Worm (Caenorhabditis elegans) whole organism, L4 larva: Measurements from ENCODE around the gene srsx-19.
A peak's percentile ranks its signal among the peaks of the same experiment; 100 is the strongest.

Experiments
- F10B5.3 ChIP-seq: sonication (generic microtip); optimal IDR thresholded peaks from 2 replicates; lab custom pipeline; 2016; ENCODE audit warnings: mild to moderate bottlenecking, missing genetic modification characterization, missing compliant biosample characterization
- T26A8.4 ChIP-seq: fragments of 200-800 bp; sonication (Bioruptor generic); IDR thresholded peaks from 2 replicates; pipeline ENCODE4 v1.3.6; 2022; ENCODE audit warnings: missing genetic modification characterization, missing compliant biosample characterization
- Y105C5A.15 ChIP-seq: fragments of 200-800 bp; sonication (Bioruptor generic); IDR thresholded peaks from 2 replicates; pipeline ENCODE4 v1.3.6; 2022; ENCODE audit warnings: missing genetic modification characterization, missing compliant biosample characterization
- Y5F2A.4 ChIP-seq: fragments of 200-800 bp; sonication (Bioruptor generic); optimal IDR thresholded peaks from 2 replicates; lab custom pipeline; 2018; ENCODE audit warnings: mild to moderate bottlenecking, missing genetic modification characterization, missing compliant biosample characterization
- Y75B8A.6 ChIP-seq: fragments of 200-800 bp; sonication (Bioruptor generic); IDR thresholded peaks from 2 replicates; pipeline ENCODE4 v1.3.6; 2022; ENCODE audit warnings: missing genetic modification reagents, missing genetic modification characterization, missing compliant biosample characterization
- ZK337.2 ChIP-seq: fragments of 200-800 bp; sonication (Bioruptor generic); IDR thresholded peaks from 2 replicates; pipeline ENCODE4 v1.3.6; 2022; ENCODE audit warnings: missing genetic modification reagents, missing genetic modification characterization, missing compliant biosample characterization
- ZK546.5 ChIP-seq, 2 experiments: sonication (generic microtip); optimal IDR thresholded peaks; 2 replicates each; lab custom pipeline; 2017; ENCODE audit warnings: missing biosample characterization in 2 of 2, missing genetic modification characterization in 2 of 2
- aha-1 ChIP-seq: fragments of 150-350 bp; peaks from one replicate; lab custom pipeline; 2014; ENCODE audit warnings: missing biosample characterization, missing genetic modification characterization
- attf-4 ChIP-seq: sonication (generic microtip); optimal IDR thresholded peaks from 3 replicates; lab custom pipeline; 2017; ENCODE audit warnings: missing biosample characterization, missing genetic modification characterization
- ceh-28 ChIP-seq: fragments of 150-350 bp; optimal IDR thresholded peaks from 2 replicates; lab custom pipeline; 2014; ENCODE audit warnings: missing biosample characterization, missing genetic modification reagents, missing genetic modification characterization
- ceh-82 ChIP-seq: sonication (generic microtip); optimal IDR thresholded peaks from 2 replicates; lab custom pipeline; 2017; ENCODE audit warnings: missing biosample characterization, missing genetic modification characterization
- ces-1 ChIP-seq: fragments of 150-350 bp; sonication (generic microtip); optimal IDR thresholded peaks from 4 replicates; lab custom pipeline; 2014; ENCODE audit warnings: missing biosample characterization, missing genetic modification reagents, missing genetic modification characterization
- daf-16 ChIP-seq, 3 experiments: sonication (generic microtip); optimal IDR thresholded peaks; 2 replicates each; lab custom pipeline; 2016 to 2017; ENCODE audit warnings: missing genetic modification characterization in 3 of 3, missing genetic modification reagents in 3 of 3, mild to moderate bottlenecking in 2 of 3, missing compliant biosample characterization in 2 of 3, missing biosample characterization in 1 of 3, moderate library complexity in 1 of 3
- daf-19 ChIP-seq: fragments of 200-800 bp; sonication (Bioruptor generic); conservative IDR thresholded peaks from 2 replicates; pipeline ENCODE4 v1.3.6; 2022; ENCODE audit warnings: missing genetic modification characterization, missing compliant biosample characterization
- dmd-9 ChIP-seq: fragments of 200-800 bp; sonication (Bioruptor generic); IDR thresholded peaks from 2 replicates; pipeline ENCODE4 v1.3.6; 2022; ENCODE audit warnings: missing genetic modification reagents, missing genetic modification characterization, missing compliant biosample characterization
- dpl-1 ChIP-seq: fragments of 150-350 bp; optimal IDR thresholded peaks from 2 replicates; lab custom pipeline; 2014; ENCODE audit warnings: missing biosample characterization, missing genetic modification reagents, missing genetic modification characterization
- dve-1 ChIP-seq: sonication (generic microtip); optimal IDR thresholded peaks from 2 replicates; lab custom pipeline; 2017; ENCODE audit warnings: antibody characterized with exemption, mild to moderate bottlenecking, missing genetic modification characterization, missing compliant biosample characterization; ENCODE audit not compliant: insufficient read depth
- hif-1 ChIP-seq, 2 experiments: sonication (generic microtip); optimal IDR thresholded peaks; 2 replicates each; lab custom pipeline; 2016 to 2017; ENCODE audit warnings: missing compliant biosample characterization in 2 of 2, missing genetic modification characterization in 2 of 2, missing genetic modification reagents in 2 of 2, missing genotype in 2 of 2, mild to moderate bottlenecking in 1 of 2
- hlh-11 ChIP-seq: fragments of 200-800 bp; sonication (Bioruptor generic); optimal IDR thresholded peaks from 2 replicates; lab custom pipeline; 2018; ENCODE audit warnings: mild to moderate bottlenecking, missing genetic modification characterization, missing compliant biosample characterization
- hlh-30 ChIP-seq: sonication (generic microtip); optimal IDR thresholded peaks from 2 replicates; lab custom pipeline; 2017; ENCODE audit warnings: antibody characterized with exemption, mild to moderate bottlenecking, missing genetic modification characterization, missing compliant biosample characterization; ENCODE audit not compliant: insufficient read depth
- hmg-1.1 ChIP-seq: fragments of 200-800 bp; sonication (Bioruptor generic); IDR thresholded peaks from 2 replicates; pipeline ENCODE4 v1.3.6; 2022; ENCODE audit warnings: missing genetic modification reagents, missing genetic modification characterization, missing compliant biosample characterization
- jun-1 ChIP-seq: fragments of 150-350 bp; optimal IDR thresholded peaks from 2 replicates; lab custom pipeline; 2014; ENCODE audit warnings: missing biosample characterization, missing genetic modification reagents, missing genetic modification characterization
- lim-7 ChIP-seq: fragments of 200-800 bp; sonication (Bioruptor generic); IDR thresholded peaks from 2 replicates; pipeline ENCODE4 v1.3.6; 2022; ENCODE audit warnings: missing genetic modification characterization, missing compliant biosample characterization
- lin-38 ChIP-seq: fragments of 200-800 bp; sonication (Bioruptor generic); IDR thresholded peaks from 2 replicates; pipeline ENCODE4 v1.3.6; 2022; ENCODE audit warnings: missing genetic modification reagents, missing genetic modification characterization, missing compliant biosample characterization
- lin-39 ChIP-seq: fragments of 150-350 bp; optimal IDR thresholded peaks from 2 replicates; lab custom pipeline; 2014; ENCODE audit warnings: missing biosample characterization, missing genetic modification reagents, missing genetic modification characterization
- mdl-1 ChIP-seq, 2 experiments: fragments of 150-350 bp in 1 of 2; sonication (generic microtip) in 1 of 2; optimal IDR thresholded peaks; 2 replicates each; lab custom pipeline; 2014 to 2017; ENCODE audit warnings: missing biosample characterization in 2 of 2, missing genetic modification characterization in 2 of 2
- mxl-3 ChIP-seq: fragments of 200-800 bp; sonication (Bioruptor generic); optimal IDR thresholded peaks from 2 replicates; lab custom pipeline; 2018; ENCODE audit warnings: mild to moderate bottlenecking, missing genetic modification characterization, missing compliant biosample characterization
- nhr-102 ChIP-seq: sonication (generic microtip); optimal IDR thresholded peaks from 2 replicates; lab custom pipeline; 2016; ENCODE audit warnings: mild to moderate bottlenecking, missing genetic modification characterization, moderate library complexity, missing compliant biosample characterization
- nhr-111 ChIP-seq: fragments of 200-800 bp; sonication (Bioruptor generic); optimal IDR thresholded peaks from 2 replicates; lab custom pipeline; 2018; ENCODE audit warnings: mild to moderate bottlenecking, missing genetic modification characterization, missing compliant biosample characterization
- nhr-28 ChIP-seq: fragments of 150-350 bp; optimal IDR thresholded peaks from 2 replicates; lab custom pipeline; 2014; ENCODE audit warnings: missing biosample characterization, missing genetic modification characterization
- nhr-42 ChIP-seq: fragments of 200-800 bp; sonication (Bioruptor generic); IDR thresholded peaks from 2 replicates; pipeline ENCODE4 v1.3.6; 2022; ENCODE audit warnings: missing genetic modification characterization, missing compliant biosample characterization
- nhr-6 ChIP-seq: fragments of 150-350 bp; optimal IDR thresholded peaks from 2 replicates; lab custom pipeline; 2014; ENCODE audit warnings: missing biosample characterization, missing genetic modification characterization
- nhr-77 ChIP-seq: fragments of 150-350 bp; optimal IDR thresholded peaks from 2 replicates; lab custom pipeline; 2014; ENCODE audit warnings: missing biosample characterization, missing genetic modification characterization
- pha-4 ChIP-seq, 2 experiments: fragments of 150-350 bp in 1 of 2; fragments of 200-800 bp in 1 of 2; sonication (Bioruptor generic) in 1 of 2; IDR thresholded peaks in 1 of 2; optimal IDR thresholded peaks in 1 of 2; 2 replicates each; pipeline versions ENCODE4 v1.3.6 to Lab custom; 2014 to 2022; ENCODE audit warnings: missing genetic modification characterization in 2 of 2, missing genetic modification reagents in 2 of 2, missing biosample characterization in 1 of 2, missing compliant biosample characterization in 1 of 2
- php-3 ChIP-seq: fragments of 200-800 bp; sonication (Bioruptor generic); IDR thresholded peaks from 2 replicates; pipeline ENCODE4 v1.3.6; 2022; ENCODE audit warnings: missing genetic modification reagents, missing genetic modification characterization, missing compliant biosample characterization
- rbr-2 ChIP-seq: sonication (generic microtip); optimal IDR thresholded peaks from 2 replicates; lab custom pipeline; 2016; ENCODE audit warnings: missing genotype, missing genetic modification characterization, missing compliant biosample characterization
- skn-1 ChIP-seq: fragments of 150-350 bp; optimal IDR thresholded peaks from 2 replicates; lab custom pipeline; 2014; ENCODE audit warnings: missing biosample characterization, missing genetic modification characterization
- snpc-1.2 ChIP-seq: fragments of 200-800 bp; sonication (Bioruptor generic); IDR thresholded peaks from 2 replicates; pipeline ENCODE4 v1.3.6; 2022; ENCODE audit warnings: missing genetic modification reagents, missing genetic modification characterization, missing compliant biosample characterization
- snpc-4 ChIP-seq: fragments of 150-350 bp; optimal IDR thresholded peaks from 2 replicates; lab custom pipeline; 2014; ENCODE audit warnings: missing biosample characterization, missing genetic modification characterization
- tag-97 ChIP-seq: fragments of 200-800 bp; sonication (Bioruptor generic); IDR thresholded peaks from 2 replicates; pipeline ENCODE4 v1.3.6; 2022; ENCODE audit warnings: missing genetic modification characterization, missing compliant biosample characterization
- zfp-3 ChIP-seq: fragments of 200-800 bp; sonication (Bioruptor generic); conservative IDR thresholded peaks from 2 replicates; pipeline ENCODE4 v1.3.6; 2022; ENCODE audit warnings: missing genetic modification reagents, missing genetic modification characterization, missing compliant biosample characterization
- ztf-11 ChIP-seq: fragments of 150-350 bp; optimal IDR thresholded peaks from 2 replicates; lab custom pipeline; 2014; ENCODE audit warnings: missing biosample characterization, missing genetic modification characterization

srsx-19 gene

ce11 chrV:13880163-13880562 lies 7.3 kb upstream of the srsx-19 start:
- TF ChIP-seq nhr-28 (peak; percentile 2), hlh-30 (tag; lab: Kevin White, UChicago) (peak; percentile 30), mdl-1 (tag; optimal IDR thresholded peaks at IDR 0.05; lab: Kevin White, UChicago) (no peak), nhr-6 (tag; lab: Kevin White, UChicago) (peak; percentile 20), dpl-1 (peak; percentile 19), Y5F2A.4 (GFP tag; lab: Kevin White, UChicago) (no peak), lin-38 (GFP tag; lab: Robert Waterston, UW) (no peak; the same call in 1 of the 2 replicates), dve-1 (tag; lab: Kevin White, UChicago) (peak; percentile 1), ceh-28 (tag; lab: Kevin White, UChicago) (no peak), daf-16 (GFP tag; optimal IDR thresholded peaks at IDR 0.05; lab: Kevin White, UChicago) (no peak), daf-16 (tag; optimal IDR thresholded peaks at IDR 0.05; lab: Kevin White, UChicago) (peak; percentile 22)

- no peak for TF ChIP-seq php-3
These were observed 6.9 kb upstream of the srsx-19 start, which contains the start of gene T22G5.3 for ce11 chrV:13880607-13881006. TSS of gene T22G5.3 (plus strand) at chrV:13880907.

- TF ChIP-seq lin-39 = no peak
- TF ChIP-seq Y75B8A.6 = no peak
- no peak for TF ChIP-seq F10B5.3
- TF ChIP-seq zfp-3 (GFP tag; lab: Robert Waterston, UW) = no peak
- TF ChIP-seq ZK546.5 (tag; optimal IDR thresholded peaks at IDR 0.05; lab: Kevin White, UChicago) = no peak
- TF ChIP-seq nhr-102 (tag; lab: Kevin White, UChicago) = no peak
- TF ChIP-seq attf-4 (tag; lab: Kevin White, UChicago) = no peak
These were observed 2.1 kb downstream of the srsx-19 start, which contains the start of gene spp-12 for ce11 chrV:13889516-13889915. TSS of gene spp-12 (plus strand) at chrV:13889816.

- TF ChIP-seq snpc-1.2 (GFP tag; lab: Robert Waterston, UW) (no peak), pha-4 (GFP tag; IDR thresholded peaks at IDR 0.05; lab: Robert Waterston, UW) (no peak), pha-4 (tag; optimal IDR thresholded peaks at IDR 0.05; lab: Kevin White, UChicago) (no peak), daf-19 (GFP tag; lab: Robert Waterston, UW) (no peak), php-3 (no peak), snpc-4 (tag; lab: Kevin White, UChicago) (no peak), ZK337.2 (GFP tag; lab: Robert Waterston, UW) (no peak), skn-1 (tag; lab: Kevin White, UChicago) (no peak), hif-1 (tag; optimal IDR thresholded peaks at IDR 0.05; lab: Kevin White, UChicago) (no peak), ceh-82 (no peak), nhr-111 (no peak), jun-1 (tag; lab: Kevin White, UChicago) (no peak)
These were observed 3.0 kb downstream of the srsx-19 start, which contains the start of gene lbp-8 for ce11 chrV:13890473-13890872. TSS of gene lbp-8 (plus strand) at chrV:13890773.

- no peak for TF ChIP-seq mxl-3 (GFP tag; lab: Kevin White, UChicago)
- TF ChIP-seq hmg-1.1 = no peak
- no peak for TF ChIP-seq skn-1 (tag; lab: Kevin White, UChicago)
- no peak for TF ChIP-seq dmd-9 (GFP tag; lab: Robert Waterston, UW)
- TF ChIP-seq Y105C5A.15 (GFP tag; lab: Robert Waterston, UW) = no peak
- no peak for TF ChIP-seq tag-97 (GFP tag; lab: Robert Waterston, UW)
- no peak for TF ChIP-seq nhr-42
- TF ChIP-seq php-3 = peak; percentile 55; the same call in 1 of the 2 replicates
- no peak for TF ChIP-seq daf-19 (GFP tag; lab: Robert Waterston, UW)
- TF ChIP-seq ZK546.5 (tag; optimal IDR thresholded peaks at IDR 0.05; lab: Kevin White, UChicago) = no peak
- no peak for TF ChIP-seq ces-1 (GFP tag; lab: Kevin White, UChicago)
- TF ChIP-seq T26A8.4 (GFP tag; lab: Robert Waterston, UW) = no peak
- no peak for TF ChIP-seq rbr-2 (tag; lab: Kevin White, UChicago)
- no peak for TF ChIP-seq ztf-11 (tag; lab: Kevin White, UChicago)
- TF ChIP-seq lim-7 (GFP tag; lab: Robert Waterston, UW) = no peak
- TF ChIP-seq daf-16 (GFP tag; optimal IDR thresholded peaks at IDR 0.05; lab: Kevin White, UChicago) = no peak
- TF ChIP-seq daf-16 (tag; optimal IDR thresholded peaks at IDR 0.05; lab: Kevin White, UChicago) = peak; percentile 96
- no peak for TF ChIP-seq pha-4 (GFP tag; IDR thresholded peaks at IDR 0.05; lab: Robert Waterston, UW)
- TF ChIP-seq pha-4 (tag; optimal IDR thresholded peaks at IDR 0.05; lab: Kevin White, UChicago) = no peak
- TF ChIP-seq nhr-77 (tag; lab: Kevin White, UChicago) = peak; percentile 53
- no peak for TF ChIP-seq aha-1 (tag; lab: Kevin White, UChicago)
- TF ChIP-seq dve-1 (tag; lab: Kevin White, UChicago) = peak; percentile 76
- TF ChIP-seq jun-1 (tag; lab: Kevin White, UChicago) = no peak
- peak; percentile 37 for TF ChIP-seq nhr-28
- peak; percentile 45 for TF ChIP-seq hlh-11 (tag; lab: Kevin White, UChicago)
These were observed 4.0 kb downstream of the srsx-19 start for ce11 chrV:13891489-13891888.
